Worm (Caenorhabditis elegans) whole organism, L4/young adult: ENCODE results near the gene col-173.

Source experiments
- dao-5 ChIP-seq: sonication (generic microtip); optimal IDR thresholded peaks from 2 replicates; lab custom pipeline; 2016; ENCODE audit warnings: missing genotype, missing genetic modification characterization, moderate library complexity, missing compliant biosample characterization
- him-1 ChIP-seq: sonication (generic microtip); optimal IDR thresholded peaks from 2 replicates; lab custom pipeline; 2016; ENCODE audit warnings: missing genotype, missing genetic modification reagents, missing genetic modification characterization, missing compliant biosample characterization

ce11 chrX:6877436-6877835 lies at the start of gene col-173:
- TF ChIP-seq him-1 (tag; lab: Kevin White, UChicago): no peak
- TF ChIP-seq dao-5 (tag; lab: Kevin White, UChicago): no peak
